Worm (Caenorhabditis elegans): ENCODE measurements around the gene C52E2.3.

ce11 chrII:1901981-1902380, 50.9 kb downstream of the C52E2.3 start, which contains the start of gene math-23:
- TF ChIP-seq dao-5 (tag; optimal IDR thresholded peaks at IDR 0.05) (no peak), W03F9.2 (tag; optimal IDR thresholded peaks at IDR 0.05) (no peak), him-1 (tag; optimal IDR thresholded peaks at IDR 0.05) (no peak)
